Worm (Caenorhabditis elegans) whole organism, L4/young adult: Measurements from ENCODE around the gene T14E8.2.

Experiments
- W03F9.2 ChIP-seq: fragments of 150-350 bp; optimal IDR thresholded peaks from 2 replicates; lab custom pipeline; 2014; ENCODE audit warnings: missing biosample characterization, missing genetic modification characterization
- him-1 ChIP-seq: sonication (generic microtip); optimal IDR thresholded peaks from 2 replicates; lab custom pipeline; 2016; ENCODE audit warnings: missing genotype, missing genetic modification reagents, missing genetic modification characterization, missing compliant biosample characterization

- TF ChIP-seq W03F9.2 (tag; lab: Kevin White, UChicago): no peak
- TF ChIP-seq him-1 (tag; lab: Kevin White, UChicago): no peak
These were observed 25.6 kb upstream of the T14E8.2 start for ce11 chrX:6517025-6517770.
